Worm (Caenorhabditis elegans): ENCODE results near the gene ZC239.3.

DNA sequence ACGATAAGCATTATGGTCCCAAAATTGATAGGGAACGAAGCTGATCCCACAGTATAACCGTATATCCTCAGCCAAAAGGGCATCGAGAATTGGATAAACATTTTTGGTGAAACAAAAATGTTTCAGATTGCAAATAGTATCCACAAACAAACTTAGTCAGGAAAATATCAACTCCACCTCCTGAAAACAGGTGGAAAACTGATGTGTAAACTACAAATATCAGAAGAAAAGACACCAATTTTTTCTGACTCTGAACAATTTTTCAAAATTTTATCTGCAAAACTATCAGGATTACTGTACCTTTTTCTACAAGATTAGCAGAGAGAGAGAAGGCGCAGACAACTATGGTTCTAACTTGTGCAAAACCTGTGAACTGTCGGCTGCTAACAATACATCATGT lies 13.3 kb upstream of the ZC239.3 start, which contains the start of gene sri-53:
- TF ChIP-seq rnt-1 (tag; optimal IDR thresholded peaks at IDR 0.05) (no peak), pqm-1 (tag; optimal IDR thresholded peaks at IDR 0.05) (no peak), ztf-16 (tag; optimal IDR thresholded peaks at IDR 0.05) (no peak), nhr-11 (tag; optimal IDR thresholded peaks at IDR 0.05) (no peak), tbx-2 (tag; optimal IDR thresholded peaks at IDR 0.05) (no peak), ceh-9 (tag; optimal IDR thresholded peaks at IDR 0.05) (no peak), elt-4 (tag; optimal IDR thresholded peaks at IDR 0.05) (no peak), hlh-8 (tag; optimal IDR thresholded peaks at IDR 0.05) (no peak), ref-2 (tag; optimal IDR thresholded peaks at IDR 0.05) (no peak), C38D4.7 (GFP tag; optimal IDR thresholded peaks at IDR 0.05) (no peak)
